Fruit fly (Drosophila melanogaster): Measurements from ENCODE around the gene Dscam4.

Gene Dscam4

dm6 chr3L:8318916-8319506, 80.6 kb downstream of the Dscam4 start, which contains the start of gene CG43059 (continued):
- TF ChIP-seq vri (GFP tag; optimal IDR thresholded peaks at IDR 0.05) = no peak
- no peak for TF ChIP-seq CG7368 (GFP tag; optimal IDR thresholded peaks at IDR 0.05)
- TF ChIP-seq CG11902 (GFP tag; optimal IDR thresholded peaks at IDR 0.05) = no peak
- no peak for TF ChIP-seq Eip93F (GFP tag; optimal IDR thresholded peaks at IDR 0.05)
- TF ChIP-seq CG16779 (tag; optimal IDR thresholded peaks at IDR 0.05) = peak; percentile 11
- peak; percentile 54 for TF ChIP-seq dac (GFP tag; optimal IDR thresholded peaks at IDR 0.05)
- TF ChIP-seq Blimp-1 (GFP tag; optimal IDR thresholded peaks at IDR 0.05) = no peak
- no peak for TF ChIP-seq ss (GFP tag; optimal IDR thresholded peaks at IDR 0.05)
- no peak for TF ChIP-seq Sox102F (GFP tag; optimal IDR thresholded peaks at IDR 0.05)
- TF ChIP-seq CG8119 (GFP tag; IDR thresholded peaks at IDR 0.05) = peak; percentile 92
- no peak for TF ChIP-seq fd85E (GFP tag; optimal IDR thresholded peaks at IDR 0.05)
- TF ChIP-seq CG6792 (GFP tag; optimal IDR thresholded peaks at IDR 0.05) = no peak
- TF ChIP-seq Hr39 (GFP tag; optimal IDR thresholded peaks at IDR 0.05) = no peak
- TF ChIP-seq Ets21C (GFP tag; optimal IDR thresholded peaks at IDR 0.05) = no peak
- no peak for TF ChIP-seq CG34406 (GFP tag; optimal IDR thresholded peaks at IDR 0.05)
- peak; percentile 36 for TF ChIP-seq CG3919 (GFP tag; optimal IDR thresholded peaks at IDR 0.05)

dm6 chr3L:8320105-8320813, 81.8 kb downstream of the Dscam4 start, which contains the start of gene CG13670:
TSS of gene CG13670 (plus strand) at chr3L:8320763.
- TF ChIP-seq CG32006 (GFP tag; optimal IDR thresholded peaks at IDR 0.05) (peak; percentile 36), CG11762 (GFP tag; optimal IDR thresholded peaks at IDR 0.05; ENCODE audit: insufficient read depth) (peak; percentile 40), cyc (GFP tag; optimal IDR thresholded peaks at IDR 0.05) (peak; percentile 18), fd59A (GFP tag; optimal IDR thresholded peaks at IDR 0.05) (no peak), CG6854 (GFP tag; optimal IDR thresholded peaks at IDR 0.05) (no peak), Sox14 (GFP tag; optimal IDR thresholded peaks at IDR 0.05) (no peak), Lpt (GFP tag; optimal IDR thresholded peaks at IDR 0.05) (no peak), CG10669 (GFP tag; optimal IDR thresholded peaks at IDR 0.05) (no peak), svp (GFP tag) (peak; percentile 64), salr (GFP tag; optimal IDR thresholded peaks at IDR 0.05) (no peak), lz (GFP tag; optimal IDR thresholded peaks at IDR 0.05) (no peak), CG6808 (GFP tag; optimal IDR thresholded peaks at IDR 0.05) (no peak), CG8119 (GFP tag; IDR thresholded peaks at IDR 0.05) (peak; percentile 56; the same call in 1 of the 3 replicates), Smox (GFP tag; optimal IDR thresholded peaks at IDR 0.05) (no peak), Eip78C (GFP tag) (peak; percentile 68), CG34406 (GFP tag; optimal IDR thresholded peaks at IDR 0.05) (peak; percentile 12), CG16779 (tag; optimal IDR thresholded peaks at IDR 0.05) (no peak), ss (GFP tag; optimal IDR thresholded peaks at IDR 0.05) (no peak), Ets96B (tag; optimal IDR thresholded peaks at IDR 0.05) (no peak), esn (GFP tag; optimal IDR thresholded peaks at IDR 0.05) (no peak), OdsH (GFP tag; optimal IDR thresholded peaks at IDR 0.05) (peak; percentile 32), Sox15 (GFP tag; optimal IDR thresholded peaks at IDR 0.05) (no peak), acj6 (GFP tag; optimal IDR thresholded peaks at IDR 0.05) (no peak), eg (GFP tag; IDR thresholded peaks at IDR 0.05) (peak; percentile 64), fd85E (GFP tag; optimal IDR thresholded peaks at IDR 0.05) (no peak), CG3032 (tag; optimal IDR thresholded peaks at IDR 0.05) (no peak), CG11902 (GFP tag; optimal IDR thresholded peaks at IDR 0.05) (peak; percentile 38), CG1621 (tag; optimal IDR thresholded peaks at IDR 0.05) (no peak), pdm3 (GFP tag; optimal IDR thresholded peaks at IDR 0.05) (peak; percentile 18), Hr38 (GFP tag; optimal IDR thresholded peaks at IDR 0.05) (no peak), Hr39 (GFP tag; optimal IDR thresholded peaks at IDR 0.05) (peak; percentile 13), CG7368 (GFP tag; optimal IDR thresholded peaks at IDR 0.05) (peak; percentile 34), Hr4 (GFP tag; optimal IDR thresholded peaks at IDR 0.05) (peak; percentile 43), achi (GFP tag; optimal IDR thresholded peaks at IDR 0.05) (peak; percentile 29), CG11294 (GFP tag; IDR thresholded peaks at IDR 0.05) (no peak), dac (GFP tag; optimal IDR thresholded peaks at IDR 0.05) (no peak), Sox102F (GFP tag; optimal IDR thresholded peaks at IDR 0.05) (no peak), CG6276 (GFP tag; optimal IDR thresholded peaks at IDR 0.05) (peak; percentile 46), Ets21C (GFP tag; optimal IDR thresholded peaks at IDR 0.05) (no peak), Met (GFP tag; optimal IDR thresholded peaks at IDR 0.05) (no peak), spab (GFP tag; optimal IDR thresholded peaks at IDR 0.05) (no peak), CG31627 (GFP tag; optimal IDR thresholded peaks at IDR 0.05) (no peak)

Measured in whole organism, prepupa.